Worm (Caenorhabditis elegans) whole organism, midembryonic: ENCODE data around the gene ceh-40.

ENCODE experiments used
- T22C8.4 ChIP-seq: fragments of 200-800 bp; sonication (Bioruptor generic); IDR thresholded peaks from 2 replicates; pipeline ENCODE4 v1.3.6; 2022; ENCODE audit warnings: missing genetic modification characterization, missing compliant biosample characterization
- flt-1 ChIP-seq: fragments of 200-800 bp; sonication (Bioruptor generic); IDR thresholded peaks from 2 replicates; pipeline ENCODE4 v1.3.6; 2022; ENCODE audit warnings: missing genetic modification characterization, missing compliant biosample characterization
- med-1 ChIP-seq: sonication (generic microtip); optimal IDR thresholded peaks from 2 replicates; lab custom pipeline; 2017; ENCODE audit warnings: missing genetic modification characterization, mild to moderate bottlenecking, missing compliant biosample characterization, antibody characterized with exemption, missing genetic modification reagents; ENCODE audit not compliant: insufficient read depth
- ref-1 ChIP-seq: fragments of 200-800 bp; sonication (Bioruptor generic); conservative IDR thresholded peaks from 2 replicates; pipeline ENCODE4 v1.3.6; 2022; ENCODE audit warnings: missing genetic modification reagents, missing genetic modification characterization, missing compliant biosample characterization
- tab-1 ChIP-seq: fragments of 200-800 bp; sonication (Bioruptor generic); IDR thresholded peaks from 2 replicates; pipeline ENCODE4 v1.3.6; 2022; ENCODE audit warnings: missing genetic modification characterization, missing compliant biosample characterization

- no peak for TF ChIP-seq T22C8.4 (GFP tag; lab: Robert Waterston, UW)
- TF ChIP-seq med-1 (GFP tag; lab: Kevin White, UChicago): no peak
- TF ChIP-seq tab-1 (GFP tag; lab: Robert Waterston, UW): no peak
- TF ChIP-seq ref-1 (GFP tag; lab: Robert Waterston, UW): no peak
- TF ChIP-seq flt-1 (GFP tag; lab: Robert Waterston, UW): no peak
These were observed 5.3 kb downstream of the ceh-40 start, which contains the start of gene xtr-2 for ce11 chrX:12315268-12315667.
